ENCODE assay signal across 3 worm cellular contexts in genomic region chrV:12676299-12676698, ce11.
A peak's percentile ranks its signal among the peaks of the same experiment; 100 is the strongest.
TF ChIP-seq lines count a peak whose summit lies in the region.

No protein-coding gene starts in this region.

TF ChIP-seq in whole organism, L1 larva, 84 proteins besides CTCF, POLR2A, EP300 and RAD21:
- no peak for TF ChIP-seq lin-15B (tag; optimal IDR thresholded peaks at IDR 0.05; lab: Kevin White, UChicago)
- TF ChIP-seq isw-1 (GFP tag; IDR thresholded peaks at IDR 0.05; lab: Robert Waterston, UW) = no peak
- no peak for TF ChIP-seq skn-1 (tag; optimal IDR thresholded peaks at IDR 0.05; lab: Kevin White, UChicago)
- peak; percentile 26 for TF ChIP-seq lin-14 (GFP tag; optimal IDR thresholded peaks at IDR 0.05; lab: Kevin White, UChicago)
- TF ChIP-seq fkh-10 (GFP tag; optimal IDR thresholded peaks at IDR 0.05; lab: Kevin White, UChicago) = peak; percentile 91

TF ChIP-seq in whole organism, L3 larva, 47 proteins besides CTCF, POLR2A, EP300 and RAD21:
- TF ChIP-seq unc-62 (GFP tag; optimal IDR thresholded peaks at IDR 0.05; lab: Kevin White, UChicago) (no peak), fkh-10 (GFP tag; optimal IDR thresholded peaks at IDR 0.05; lab: Kevin White, UChicago) (peak; percentile 57)

TF ChIP-seq in whole organism, L4 larva, 104 proteins besides CTCF, POLR2A, EP300 and RAD21:
- TF ChIP-seq nhr-102 (tag; optimal IDR thresholded peaks at IDR 0.05; lab: Kevin White, UChicago) = no peak
- no peak for TF ChIP-seq daf-16 (GFP tag; optimal IDR thresholded peaks at IDR 0.05; lab: Kevin White, UChicago)
- no peak for TF ChIP-seq daf-16 (tag; optimal IDR thresholded peaks at IDR 0.05; lab: Kevin White, UChicago)
- no peak for TF ChIP-seq nhr-77 (tag; optimal IDR thresholded peaks at IDR 0.05; lab: Kevin White, UChicago)
- no peak for TF ChIP-seq lsy-2 (tag; optimal IDR thresholded peaks at IDR 0.05; lab: Kevin White, UChicago)
- no peak for TF ChIP-seq lim-7 (GFP tag; IDR thresholded peaks at IDR 0.05; lab: Robert Waterston, UW)
- TF ChIP-seq fkh-10 (GFP tag; optimal IDR thresholded peaks at IDR 0.05; lab: Kevin White, UChicago) = peak; percentile 88
- no peak for TF ChIP-seq egl-27 (tag; optimal IDR thresholded peaks at IDR 0.05; lab: Kevin White, UChicago)
TF ChIP-seq in whole organism, L4 larva: peak in this region for 1.

Comparison
In these comparisons a context has a peak if more than half of its experiments do, and no peak if none do; other contexts are left out.
1. Of the 29 proteins assayed by ChIP-seq in both whole organism, L4 larva and whole organism, L1 larva: peak only in whole organism, L4 larva: none; only in whole organism, L1 larva: none; in both: fkh-10; in neither: 28.